Fruit fly (Drosophila melanogaster) whole organism, embryonic: Measurements from ENCODE around the gene Cpr67Fa2.

Source experiments
- Blimp-1 ChIP-seq: fragments of 200-800 bp; sonication (Bioruptor generic); optimal IDR thresholded peaks from 3 replicates; lab custom pipeline; 2018; ENCODE audit warnings: missing biosample characterization, missing genetic modification characterization, mild to moderate bottlenecking, moderate library complexity, missing genetic modification reagents
- CG1024 ChIP-seq: fragments of 200-800 bp; sonication (Bioruptor generic); IDR thresholded peaks from 2 replicates; pipeline ENCODE4 v1.3.6; 2022; ENCODE audit warnings: missing biosample characterization, missing genetic modification characterization
- CG10321 ChIP-seq: fragments of 200-800 bp; sonication (Bioruptor generic); IDR thresholded peaks from 2 replicates; pipeline ENCODE4 v1.3.6; 2022; ENCODE audit warnings: missing biosample characterization, missing genetic modification characterization
- CG10979 ChIP-seq: fragments of 200-800 bp; sonication (Bioruptor generic); optimal IDR thresholded peaks from 2 replicates; lab custom pipeline; 2018; ENCODE audit warnings: missing biosample characterization, mild to moderate bottlenecking, missing genetic modification characterization, moderate library complexity
- CG11247 ChIP-seq: fragments of 200-800 bp; sonication (Bioruptor generic); IDR thresholded peaks from 2 replicates; pipeline ENCODE4 v1.3.6; 2022; ENCODE audit warnings: missing biosample characterization, missing genetic modification characterization
- CG12104 ChIP-seq: fragments of 200-800 bp; sonication (Bioruptor generic); optimal IDR thresholded peaks from 3 replicates; lab custom pipeline; 2016; ENCODE audit warnings: missing biosample characterization, missing genetic modification characterization
- CG12391 ChIP-seq: fragments of 200-800 bp; sonication (Bioruptor generic); optimal IDR thresholded peaks from 3 replicates; lab custom pipeline; 2018; ENCODE audit warnings: missing biosample characterization, mild to moderate bottlenecking, missing genetic modification characterization, moderate library complexity
- CG12942 ChIP-seq: fragments of 200-800 bp; sonication (Bioruptor generic); optimal IDR thresholded peaks from 3 replicates; lab custom pipeline; 2016; ENCODE audit warnings: missing biosample characterization, missing genetic modification characterization
- CG13287 ChIP-seq: fragments of 200-800 bp; sonication (Bioruptor generic); IDR thresholded peaks from 2 replicates; pipeline ENCODE4 v1.3.6; 2022; ENCODE audit warnings: missing biosample characterization, missing genetic modification characterization; ENCODE audit not compliant: partially characterized antibody
- CG14441 ChIP-seq: fragments of 200-800 bp; sonication (Bioruptor generic); IDR thresholded peaks from 2 replicates; pipeline ENCODE4 v1.3.6; 2022; ENCODE audit warnings: missing biosample characterization, missing genetic modification characterization
- CG1603 ChIP-seq: fragments of 200-800 bp; sonication (Bioruptor generic); optimal IDR thresholded peaks from 2 replicates; lab custom pipeline; 2019; ENCODE audit warnings: missing biosample characterization, mild to moderate bottlenecking, missing genetic modification characterization, moderate library complexity
- CG17359 ChIP-seq: fragments of 200-800 bp; sonication (Bioruptor generic); optimal IDR thresholded peaks from 3 replicates; lab custom pipeline; 2018; ENCODE audit warnings: missing biosample characterization, mild to moderate bottlenecking, missing genetic modification characterization, moderate library complexity
- CG17612 ChIP-seq: fragments of 200-800 bp; sonication (Bioruptor generic); IDR thresholded peaks from 2 replicates; pipeline ENCODE4 v1.3.6; 2022; ENCODE audit warnings: missing biosample characterization, missing genetic modification characterization
- CG30020 ChIP-seq: fragments of 200-800 bp; optimal IDR thresholded peaks from 2 replicates; lab custom pipeline; 2019; ENCODE audit warnings: missing biosample characterization, mild to moderate bottlenecking, missing genetic modification characterization, moderate library complexity
- CG31388 ChIP-seq: fragments of 200-800 bp; sonication (Bioruptor generic); optimal IDR thresholded peaks from 2 replicates; lab custom pipeline; 2016; ENCODE audit warnings: missing biosample characterization, missing genetic modification characterization
- CG3838 ChIP-seq: fragments of 200-800 bp; sonication (Bioruptor generic); optimal IDR thresholded peaks from 3 replicates; lab custom pipeline; 2016; ENCODE audit warnings: missing biosample characterization, missing genetic modification characterization
- CG3995 ChIP-seq: fragments of 200-800 bp; sonication (Bioruptor generic); optimal IDR thresholded peaks from 3 replicates; lab custom pipeline; 2016; ENCODE audit warnings: missing biosample characterization, missing genetic modification characterization
- CG7556 ChIP-seq: fragments of 200-800 bp; sonication (Bioruptor generic); optimal IDR thresholded peaks from 2 replicates; lab custom pipeline; 2017; ENCODE audit warnings: missing biosample characterization, mild to moderate bottlenecking, missing genetic modification characterization
- CG7745 ChIP-seq: fragments of 200-800 bp; sonication (Bioruptor generic); optimal IDR thresholded peaks from 2 replicates; lab custom pipeline; 2018; ENCODE audit warnings: missing biosample characterization, mild to moderate bottlenecking, missing genetic modification characterization, moderate library complexity
- Dad ChIP-seq: fragments of 200-800 bp; sonication (Bioruptor generic); optimal IDR thresholded peaks from 3 replicates; lab custom pipeline; 2016; ENCODE audit warnings: missing biosample characterization, missing genetic modification characterization
- Dbx ChIP-seq: fragments of 200-800 bp; sonication (Bioruptor generic); IDR thresholded peaks from 3 replicates; pipeline ENCODE4 v1.3.6; 2022; ENCODE audit warnings: missing biosample characterization, missing genetic modification characterization
- Dref ChIP-seq: fragments of 200-800 bp; sonication (Bioruptor generic); IDR thresholded peaks from 2 replicates; pipeline ENCODE4 v1.3.6; 2022; ENCODE audit warnings: missing biosample characterization, missing genetic modification characterization
- ERR ChIP-seq: fragments of 200-800 bp; sonication (Bioruptor generic); optimal IDR thresholded peaks from 2 replicates; lab custom pipeline; 2016; ENCODE audit warnings: missing biosample characterization, missing genetic modification characterization
- GATAe ChIP-seq: fragments of 200-800 bp; sonication (Bioruptor generic); conservative IDR thresholded peaks from 2 replicates; pipeline ENCODE4 v1.3.6; 2022; ENCODE audit warnings: missing biosample characterization, missing genetic modification characterization
- H2.0 ChIP-seq: fragments of 200-800 bp; sonication (Bioruptor generic); IDR thresholded peaks from 2 replicates; pipeline ENCODE4 v1.3.6; 2022; ENCODE audit warnings: missing biosample characterization, missing genetic modification characterization
- HLH3B ChIP-seq: fragments of 200-800 bp; sonication (Bioruptor generic); IDR thresholded peaks from 2 replicates; pipeline ENCODE4 v1.3.6; 2022; ENCODE audit warnings: missing biosample characterization, missing genetic modification characterization
- Hey ChIP-seq: fragments of 200-800 bp; sonication (Bioruptor generic); optimal IDR thresholded peaks from 3 replicates; lab custom pipeline; 2018; ENCODE audit warnings: missing biosample characterization, mild to moderate bottlenecking, missing genetic modification characterization
- Kr ChIP-seq: fragments of 200-800 bp; sonication (Bioruptor generic); optimal IDR thresholded peaks from 2 replicates; lab custom pipeline; 2017; ENCODE audit warnings: missing biosample characterization, mild to moderate bottlenecking, missing genetic modification characterization
- MESR4 ChIP-seq: fragments of 200-800 bp; sonication (Bioruptor generic); optimal IDR thresholded peaks from 2 replicates; lab custom pipeline; 2018; ENCODE audit warnings: missing biosample characterization, mild to moderate bottlenecking, missing genetic modification characterization, moderate library complexity
- Mes4 ChIP-seq: fragments of 200-800 bp; sonication (Bioruptor generic); optimal IDR thresholded peaks from 2 replicates; lab custom pipeline; 2016; ENCODE audit warnings: missing biosample characterization, missing genetic modification characterization
- NK7.1 ChIP-seq: fragments of 200-800 bp; sonication (Bioruptor generic); optimal IDR thresholded peaks from 3 replicates; lab custom pipeline; 2016; ENCODE audit warnings: missing biosample characterization, missing genetic modification characterization
- Pdp1 ChIP-seq, 2 experiments: fragments of 200-800 bp; sonication (Bioruptor generic); optimal IDR thresholded peaks; 3 replicates each; lab custom pipeline; 2016; ENCODE audit warnings: missing biosample characterization in 2 of 2, missing genetic modification characterization in 2 of 2, mild to moderate bottlenecking in 1 of 2, moderate library complexity in 1 of 2
- Rx ChIP-seq: fragments of 200-800 bp; sonication (Bioruptor generic); IDR thresholded peaks from 2 replicates; pipeline ENCODE4 v1.3.6; 2022; ENCODE audit warnings: missing biosample characterization, missing genetic modification characterization
- Scr ChIP-seq: fragments of 200-800 bp; sonication (Bioruptor generic); IDR thresholded peaks from 2 replicates; pipeline ENCODE4 v1.3.6; 2022; ENCODE audit warnings: missing biosample characterization, missing genetic modification characterization; ENCODE audit not compliant: partially characterized antibody
- TFAM ChIP-seq: fragments of 200-800 bp; sonication (Bioruptor generic); optimal IDR thresholded peaks from 2 replicates; lab custom pipeline; 2017; ENCODE audit warnings: missing biosample characterization, missing genetic modification characterization, inconsistent platforms
- Xrp1 ChIP-seq: fragments of 200-800 bp; sonication (Bioruptor generic); IDR thresholded peaks from 2 replicates; pipeline ENCODE4 v1.3.6; 2022; ENCODE audit warnings: missing biosample characterization, missing genetic modification characterization
- chn ChIP-seq: fragments of 200-800 bp; sonication (Bioruptor generic); optimal IDR thresholded peaks from 2 replicates; lab custom pipeline; 2016; ENCODE audit warnings: missing biosample characterization, missing genetic modification characterization
- ftz-f1 ChIP-seq: fragments of 200-800 bp; sonication (Bioruptor generic); optimal IDR thresholded peaks from 2 replicates; lab custom pipeline; 2016; ENCODE audit warnings: missing biosample characterization, missing genetic modification characterization
- gem ChIP-seq: fragments of 200-800 bp; sonication (Bioruptor generic); optimal IDR thresholded peaks from 2 replicates; lab custom pipeline; 2019; ENCODE audit warnings: missing biosample characterization, mild to moderate bottlenecking, missing genetic modification characterization, moderate library complexity
- grn ChIP-seq: fragments of 200-800 bp; sonication (Bioruptor generic); optimal IDR thresholded peaks from 3 replicates; lab custom pipeline; 2017; ENCODE audit warnings: missing biosample characterization, missing genetic modification characterization
- her ChIP-seq: fragments of 200-800 bp; sonication (Bioruptor generic); optimal IDR thresholded peaks from 2 replicates; lab custom pipeline; 2016; ENCODE audit warnings: missing biosample characterization, missing genetic modification characterization
- hth ChIP-seq: fragments of >200 bp; optimal IDR thresholded peaks from 2 replicates; lab custom pipeline; 2017; ENCODE audit warnings: inconsistent platforms
- kni ChIP-seq: fragments of 200-800 bp; sonication (Bioruptor generic); optimal IDR thresholded peaks from 3 replicates; lab custom pipeline; 2017; ENCODE audit warnings: mild to moderate bottlenecking, missing biosample characterization, missing genetic modification reagents, missing genetic modification characterization
- lbe ChIP-seq: fragments of 200-800 bp; sonication (Bioruptor generic); optimal IDR thresholded peaks from 2 replicates; lab custom pipeline; 2016; ENCODE audit warnings: missing biosample characterization, mild to moderate bottlenecking, missing genetic modification characterization
- lmd ChIP-seq: fragments of 200-800 bp; sonication (Bioruptor generic); IDR thresholded peaks from 2 replicates; pipeline ENCODE4 v1.3.6; 2022; ENCODE audit warnings: missing biosample characterization, missing genetic modification characterization
- luna ChIP-seq: fragments of 200-800 bp; sonication (Bioruptor generic); optimal IDR thresholded peaks from 2 replicates; lab custom pipeline; 2016; ENCODE audit warnings: missing biosample characterization, missing genetic modification characterization
- nmo ChIP-seq: fragments of 200-800 bp; sonication (Bioruptor generic); optimal IDR thresholded peaks from 2 replicates; lab custom pipeline; 2018; ENCODE audit warnings: missing biosample characterization, mild to moderate bottlenecking, missing genetic modification characterization, moderate library complexity
- run ChIP-seq: fragments of 200-800 bp; sonication (Bioruptor generic); optimal IDR thresholded peaks from 3 replicates; lab custom pipeline; 2018; ENCODE audit warnings: missing biosample characterization, mild to moderate bottlenecking, missing genetic modification characterization
- schlank ChIP-seq: fragments of 200-800 bp; sonication (Bioruptor generic); optimal IDR thresholded peaks from 2 replicates; lab custom pipeline; 2018; ENCODE audit warnings: missing biosample characterization, mild to moderate bottlenecking, missing genetic modification characterization
- twi ChIP-seq: fragments of 200-800 bp; optimal IDR thresholded peaks from 2 replicates; lab custom pipeline; 2019; ENCODE audit warnings: missing biosample characterization, mild to moderate bottlenecking, missing genetic modification characterization, moderate library complexity
- z ChIP-seq: fragments of 200-800 bp; sonication (Bioruptor generic); IDR thresholded peaks from 3 replicates; pipeline ENCODE4 v1.3.6; 2022; ENCODE audit warnings: missing biosample characterization, missing genetic modification characterization
- zf30C ChIP-seq: fragments of 200-800 bp; sonication (Bioruptor generic); optimal IDR thresholded peaks from 3 replicates; lab custom pipeline; 2018; ENCODE audit warnings: missing biosample characterization, mild to moderate bottlenecking, missing genetic modification characterization

The Cpr67Fa2 gene

dm6 chr3L:10896923-10897322, 5.4 kb downstream of the Cpr67Fa2 start (continued):
- TF ChIP-seq lmd (no peak), ftz-f1 (GFP tag; lab: Kevin White, UChicago) (no peak), Hey (tag; lab: Kevin White, UChicago) (peak; percentile 99), CG1024 (GFP tag; lab: Robert Waterston, UW) (no peak), CG13287 (GFP tag; lab: Robert Waterston, UW) (no peak), CG14441 (GFP tag; lab: Robert Waterston, UW) (peak; percentile 23; the same call in 1 of the 2 replicates), Rx (no peak), MESR4 (GFP tag; lab: Kevin White, UChicago) (no peak), NK7.1 (GFP tag; lab: Kevin White, UChicago) (no peak), CG12942 (GFP tag; lab: Kevin White, UChicago) (no peak), zf30C (GFP tag; lab: Kevin White, UChicago) (no peak), grn (peak; percentile 99), Dbx (GFP tag; lab: Robert Waterston, UW) (no peak), H2.0 (GFP tag; lab: Robert Waterston, UW) (no peak), lbe (GFP tag; lab: Kevin White, UChicago) (no peak), hth (lab: Kevin White, UChicago) (no peak), TFAM (no peak), Dref (GFP tag; lab: Robert Waterston, UW) (no peak), CG1603 (tag; lab: Kevin White, UChicago) (no peak), her (no peak), luna (no peak), twi (tag; lab: Kevin White, UChicago) (peak; percentile 29), Xrp1 (no peak), Scr (no peak), CG7556 (GFP tag; lab: Kevin White, UChicago) (no peak), GATAe (GFP tag; lab: Robert Waterston, UW) (peak; percentile 64; the same call in 1 of the 2 replicates)

dm6 chr3L:10897534-10898255, 6.2 kb downstream of the Cpr67Fa2 start:
- TF ChIP-seq z (no peak), schlank (tag; lab: Kevin White, UChicago) (no peak), run (tag; lab: Kevin White, UChicago) (no peak), kni (GFP tag; lab: Kevin White, UChicago) (no peak), CG12391 (tag; lab: Kevin White, UChicago) (peak; percentile 18), CG10979 (tag; lab: Kevin White, UChicago) (no peak), CG3838 (no peak), ERR (GFP tag; lab: Kevin White, UChicago) (no peak), gem (tag; lab: Kevin White, UChicago) (peak; percentile 11), CG12104 (GFP tag; lab: Kevin White, UChicago) (no peak), nmo (GFP tag; lab: Kevin White, UChicago) (no peak), CG17359 (tag; lab: Kevin White, UChicago) (peak; percentile 4), CG3995 (no peak), CG11247 (GFP tag; lab: Robert Waterston, UW) (no peak), CG1024 (GFP tag; lab: Robert Waterston, UW) (no peak), Pdp1 (GFP tag; optimal IDR thresholded peaks at IDR 0.05; lab: Kevin White, UChicago) (peak in 1 of 2 experiments; percentile 70), CG7745 (no peak), CG30020 (tag; lab: Kevin White, UChicago) (no peak), Kr (peak; percentile 25), HLH3B (GFP tag; lab: Robert Waterston, UW) (no peak), CG17612 (no peak), CG31388 (no peak), CG10321 (GFP tag; lab: Robert Waterston, UW) (no peak), Dad (GFP tag; lab: Kevin White, UChicago) (no peak), chn (GFP tag; lab: Kevin White, UChicago) (no peak), Blimp-1 (GFP tag; lab: Kevin White, UChicago) (no peak), Mes4 (GFP tag; lab: Kevin White, UChicago) (no peak)
